Worm (Caenorhabditis elegans): ENCODE measurements around the gene sos-1.

DNA sequence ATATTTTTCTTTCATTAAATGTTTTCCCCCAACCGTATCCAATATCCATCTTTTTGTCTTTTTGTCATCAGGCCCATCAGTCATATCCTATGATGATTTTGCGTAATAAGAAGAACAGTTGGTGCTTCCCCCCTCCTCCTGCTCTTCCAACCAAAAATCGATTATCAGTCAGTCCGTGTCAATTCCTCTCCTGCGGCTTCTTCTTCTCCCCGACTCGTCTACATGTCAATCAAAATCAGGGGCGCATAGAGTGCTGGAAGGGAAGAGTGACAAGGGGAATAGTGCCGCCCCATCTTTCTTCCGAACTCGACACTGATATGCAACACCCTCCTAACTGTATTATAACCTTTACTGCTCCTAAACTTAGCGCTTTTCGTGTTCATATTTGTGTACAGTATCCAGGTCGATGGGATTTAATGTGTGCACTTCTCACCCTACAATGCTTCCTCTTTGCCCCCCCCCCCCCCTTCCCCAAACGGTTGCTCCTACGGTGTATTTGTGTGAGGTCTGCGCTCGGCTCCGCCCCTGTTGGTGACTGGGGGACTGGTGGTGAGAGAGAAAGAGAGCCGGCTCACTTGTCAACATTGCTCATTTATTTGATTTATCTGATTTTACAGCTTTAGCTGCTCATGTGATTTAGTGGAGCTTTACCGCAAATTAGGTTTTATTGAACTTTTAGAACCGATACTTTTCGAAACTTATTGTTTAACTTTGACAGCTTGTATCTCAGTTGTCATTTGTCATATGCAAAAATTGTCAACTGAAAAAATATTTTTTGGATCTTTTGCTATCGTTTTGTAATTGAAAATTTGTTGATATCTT, 57.6 kb downstream of the sos-1 start:
- no peak for TF ChIP-seq egl-27 (tag; optimal IDR thresholded peaks at IDR 0.05)
- peak; percentile 67 for TF ChIP-seq aha-1 (tag)
- no peak for TF ChIP-seq nhr-237 (tag; optimal IDR thresholded peaks at IDR 0.05)
- no peak for TF ChIP-seq sdz-12 (GFP tag; optimal IDR thresholded peaks at IDR 0.05)
- no peak for TF ChIP-seq unc-39 (tag; optimal IDR thresholded peaks at IDR 0.05)
- no peak for TF ChIP-seq hlh-30 (tag; optimal IDR thresholded peaks at IDR 0.05; ENCODE audit: insufficient read depth)
- TF ChIP-seq ama-1 (optimal IDR thresholded peaks at IDR 0.05), result no peak
- no peak for TF ChIP-seq D1046.2 (GFP tag; IDR thresholded peaks at IDR 0.05)
- TF ChIP-seq unc-62 (GFP tag; optimal IDR thresholded peaks at IDR 0.05 in 1 of 2), result peak in 1 of 2 experiments; percentile 97
- no peak for TF ChIP-seq unc-62 (tag; optimal IDR thresholded peaks at IDR 0.05)
- no peak for TF ChIP-seq mdl-1 (tag; optimal IDR thresholded peaks at IDR 0.05)
- no peak for TF ChIP-seq unc-130 (GFP tag; optimal IDR thresholded peaks at IDR 0.05)

Measured in whole organism, L4 larva.